Fruit fly (Drosophila melanogaster): ENCODE results near the gene NimC4.

The NimC4 gene

dm6 chr2L:14047170-14047632, at the start of gene NimC4:
Gene NimC4, plus strand, starts transcription at chr2L:14047582.
- TF ChIP-seq psq (optimal IDR thresholded peaks at IDR 0.05), result no peak

- TF ChIP-seq ttk (optimal IDR thresholded peaks at IDR 0.05) (no peak), h (optimal IDR thresholded peaks at IDR 0.05) (no peak), Myc (optimal IDR thresholded peaks at IDR 0.05) (no peak), Sin3A (optimal IDR thresholded peaks at IDR 0.05) (no peak), insv (optimal IDR thresholded peaks at IDR 0.05) (no peak), psq (optimal IDR thresholded peaks at IDR 0.05) (no peak)
Observed at dm6 chr2L:13998952-13999351, 48.4 kb upstream of the NimC4 start.

- TF ChIP-seq psq (optimal IDR thresholded peaks at IDR 0.05), result no peak
- no peak for TF ChIP-seq h (optimal IDR thresholded peaks at IDR 0.05)
- TF ChIP-seq Myc (optimal IDR thresholded peaks at IDR 0.05), result no peak
- TF ChIP-seq ttk (optimal IDR thresholded peaks at IDR 0.05), result no peak
- TF ChIP-seq Sin3A (optimal IDR thresholded peaks at IDR 0.05), result no peak
- TF ChIP-seq insv (optimal IDR thresholded peaks at IDR 0.05), result no peak
Observed at dm6 chr2L:14001078-14001477, 46.3 kb upstream of the NimC4 start, which contains the start of gene rk. Gene rk, minus strand, starts transcription at chr2L:14001248.

dm6 chr2L:14001887-14002286, 45.5 kb upstream of the NimC4 start:
- no peak for TF ChIP-seq insv (optimal IDR thresholded peaks at IDR 0.05)
- no peak for TF ChIP-seq h (optimal IDR thresholded peaks at IDR 0.05)
- TF ChIP-seq psq (optimal IDR thresholded peaks at IDR 0.05), result no peak

- TF ChIP-seq h (optimal IDR thresholded peaks at IDR 0.05), result no peak
- no peak for TF ChIP-seq ttk (optimal IDR thresholded peaks at IDR 0.05)
- TF ChIP-seq insv (optimal IDR thresholded peaks at IDR 0.05), result no peak
- TF ChIP-seq Myc (optimal IDR thresholded peaks at IDR 0.05), result no peak
Observed at dm6 chr2L:14007801-14008200, 39.6 kb upstream of the NimC4 start, which contains the start of gene CG42692. Gene CG42692, plus strand, starts transcription at chr2L:14008101.

- TF ChIP-seq h (optimal IDR thresholded peaks at IDR 0.05) (no peak), psq (optimal IDR thresholded peaks at IDR 0.05) (no peak), ttk (optimal IDR thresholded peaks at IDR 0.05) (no peak), insv (optimal IDR thresholded peaks at IDR 0.05) (no peak), Myc (optimal IDR thresholded peaks at IDR 0.05) (no peak), Sin3A (optimal IDR thresholded peaks at IDR 0.05) (no peak)
Observed at dm6 chr2L:14010410-14010809, 37.0 kb upstream of the NimC4 start.

dm6 chr2L:14011591-14012303, 35.6 kb upstream of the NimC4 start:
- no peak for TF ChIP-seq psq (optimal IDR thresholded peaks at IDR 0.05)
- no peak for TF ChIP-seq Sin3A (optimal IDR thresholded peaks at IDR 0.05)
- TF ChIP-seq ttk (optimal IDR thresholded peaks at IDR 0.05), result no peak
- TF ChIP-seq Myc (optimal IDR thresholded peaks at IDR 0.05), result no peak
- TF ChIP-seq h (optimal IDR thresholded peaks at IDR 0.05), result no peak
- TF ChIP-seq insv (optimal IDR thresholded peaks at IDR 0.05), result no peak

- no peak for TF ChIP-seq Sin3A (optimal IDR thresholded peaks at IDR 0.05)
- TF ChIP-seq ttk (optimal IDR thresholded peaks at IDR 0.05), result no peak
- TF ChIP-seq Myc (optimal IDR thresholded peaks at IDR 0.05), result no peak
- no peak for TF ChIP-seq h (optimal IDR thresholded peaks at IDR 0.05)
- TF ChIP-seq insv (optimal IDR thresholded peaks at IDR 0.05), result no peak
- TF ChIP-seq psq (optimal IDR thresholded peaks at IDR 0.05), result no peak
Observed at dm6 chr2L:14012304-14013054, 34.9 kb upstream of the NimC4 start, which contains the start of gene bgm. Gene bgm, plus strand, starts transcription at chr2L:14013004.

dm6 chr2L:14013478-14013877, 33.9 kb upstream of the NimC4 start:
- TF ChIP-seq ttk (optimal IDR thresholded peaks at IDR 0.05) (no peak), psq (optimal IDR thresholded peaks at IDR 0.05) (no peak), Sin3A (optimal IDR thresholded peaks at IDR 0.05) (no peak), insv (optimal IDR thresholded peaks at IDR 0.05) (no peak), Myc (optimal IDR thresholded peaks at IDR 0.05) (no peak), h (optimal IDR thresholded peaks at IDR 0.05) (no peak)

- no peak for TF ChIP-seq Myc (optimal IDR thresholded peaks at IDR 0.05)
Observed at dm6 chr2L:14015109-14015508, 32.3 kb upstream of the NimC4 start.

- TF ChIP-seq ttk (optimal IDR thresholded peaks at IDR 0.05) (no peak), Sin3A (optimal IDR thresholded peaks at IDR 0.05) (no peak), Myc (optimal IDR thresholded peaks at IDR 0.05) (no peak), h (optimal IDR thresholded peaks at IDR 0.05) (no peak), insv (optimal IDR thresholded peaks at IDR 0.05) (no peak), psq (optimal IDR thresholded peaks at IDR 0.05) (no peak)
Observed at dm6 chr2L:14019654-14020053, 27.7 kb upstream of the NimC4 start.

- TF ChIP-seq insv (optimal IDR thresholded peaks at IDR 0.05) (no peak), psq (optimal IDR thresholded peaks at IDR 0.05) (no peak), ttk (optimal IDR thresholded peaks at IDR 0.05) (no peak), h (optimal IDR thresholded peaks at IDR 0.05) (no peak), Myc (optimal IDR thresholded peaks at IDR 0.05) (no peak), Sin3A (optimal IDR thresholded peaks at IDR 0.05) (no peak)
Observed at dm6 chr2L:14020108-14020507, 27.3 kb upstream of the NimC4 start, which contains the start of gene NimC3. Gene NimC3, minus strand, starts transcription at chr2L:14020208.

- no peak for TF ChIP-seq Sin3A (optimal IDR thresholded peaks at IDR 0.05)
- TF ChIP-seq Myc (optimal IDR thresholded peaks at IDR 0.05), result no peak
- no peak for TF ChIP-seq psq (optimal IDR thresholded peaks at IDR 0.05)
- no peak for TF ChIP-seq h (optimal IDR thresholded peaks at IDR 0.05)
- TF ChIP-seq insv (optimal IDR thresholded peaks at IDR 0.05), result no peak
- TF ChIP-seq ttk (optimal IDR thresholded peaks at IDR 0.05), result no peak
Observed at dm6 chr2L:14020545-14020874, 26.9 kb upstream of the NimC4 start.

Measured in Kc167 (cell line).